Worm (Caenorhabditis elegans) whole organism, early embryonic: ENCODE data around the gene lron-10.

ENCODE experiments used
- ama-1 ChIP-seq: fragments of 150-350 bp; optimal IDR thresholded peaks from 2 replicates; lab custom pipeline; 2014
- hmbx-1 ChIP-seq: sonication (generic microtip); optimal IDR thresholded peaks from 2 replicates; lab custom pipeline; 2016; ENCODE audit warnings: mild to moderate bottlenecking, missing genetic modification characterization, missing compliant biosample characterization
- hmg-4 ChIP-seq: fragments of 200-800 bp; sonication (Bioruptor generic); optimal IDR thresholded peaks from 2 replicates; lab custom pipeline; 2018; ENCODE audit warnings: mild to moderate bottlenecking, missing genetic modification characterization, missing compliant biosample characterization
- sea-1 ChIP-seq: fragments of 200-800 bp; sonication (Bioruptor generic); conservative IDR thresholded peaks from 2 replicates; pipeline ENCODE4 v1.3.6; 2022; ENCODE audit warnings: missing genetic modification characterization, missing compliant biosample characterization
- tbx-11 ChIP-seq: fragments of 200-800 bp; sonication (Bioruptor generic); IDR thresholded peaks from 2 replicates; pipeline ENCODE4 v1.3.6; 2022; ENCODE audit warnings: missing genetic modification characterization, missing compliant biosample characterization

- TF ChIP-seq sea-1 (GFP tag; lab: Robert Waterston, UW) (no peak), ama-1 (no peak), tbx-11 (GFP tag; lab: Robert Waterston, UW) (no peak), hmg-4 (GFP tag; lab: Kevin White, UChicago) (no peak), hmbx-1 (tag; lab: Kevin White, UChicago) (no peak)
Observed at ce11 chrIII:10603248-10603647, 17.9 kb downstream of the lron-10 start, which contains the start of gene Y39A1A.2.
